Fruit fly (Drosophila melanogaster) Kc167 (cell line): Measurements from ENCODE around the gene CG14422.

Experiments used
- Sin3A ChIP-seq: fragments of >200 bp; optimal IDR thresholded peaks from 2 replicates; lab custom pipeline; 2018; ENCODE audit warnings: missing external identifiers
- h ChIP-seq: fragments of >200 bp; optimal IDR thresholded peaks from 3 replicates; lab custom pipeline; 2018; ENCODE audit warnings: missing external identifiers
- insv ChIP-seq: fragments of >200 bp; optimal IDR thresholded peaks from 3 replicates; lab custom pipeline; 2018; ENCODE audit warnings: missing external identifiers

DNA sequence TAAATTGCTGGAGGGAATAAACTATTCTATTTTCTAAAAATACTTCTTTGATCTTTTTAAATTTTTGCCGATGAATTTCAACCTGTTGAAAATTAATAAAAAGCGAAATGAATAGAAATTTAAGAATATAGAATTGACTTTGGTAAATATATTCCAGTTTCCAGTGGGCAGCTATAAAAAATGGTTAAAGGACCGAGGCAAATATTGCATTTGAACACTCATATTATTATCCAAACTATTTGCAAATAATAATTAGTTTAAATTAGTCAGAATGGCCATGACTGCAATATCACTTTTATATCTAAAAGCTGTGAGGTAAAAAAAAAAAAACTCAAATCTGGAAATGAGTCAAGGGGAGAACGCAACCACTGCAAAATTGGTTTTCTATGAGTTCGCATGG, 8.4 kb upstream of the CG14422 start, which contains the start of gene CG3592:
- TF ChIP-seq h (lab: Kevin White, UChicago) (no peak), insv (lab: Kevin White, UChicago) (no peak), Sin3A (no peak)
